Worm (Caenorhabditis elegans) whole organism, mixed stage, embryonic: ENCODE measurements around the gene pct-1.

Source experiments
- ceh-39 ChIP-seq: fragments of 150-350 bp; optimal IDR thresholded peaks from 2 replicates; lab custom pipeline; 2014; ENCODE audit warnings: missing biosample characterization, missing genetic modification characterization
- ceh-43 ChIP-seq: fragments of 200-800 bp; sonication (Bioruptor generic); optimal IDR thresholded peaks from 2 replicates; lab custom pipeline; 2018; ENCODE audit warnings: mild to moderate bottlenecking, missing genetic modification characterization, moderate library complexity, missing compliant biosample characterization
- ceh-83 ChIP-seq: fragments of 200-800 bp; sonication (Bioruptor generic); optimal IDR thresholded peaks from 2 replicates; lab custom pipeline; 2018; ENCODE audit warnings: mild to moderate bottlenecking, missing genetic modification characterization, missing compliant biosample characterization
- ces-1 ChIP-seq: fragments of 150-350 bp; optimal IDR thresholded peaks from 2 replicates; lab custom pipeline; 2014; ENCODE audit warnings: missing biosample characterization, missing genetic modification reagents, missing genetic modification characterization
- cnd-1 ChIP-seq: fragments of 200-800 bp; sonication (Bioruptor generic); optimal IDR thresholded peaks from 2 replicates; lab custom pipeline; 2018; ENCODE audit warnings: mild to moderate bottlenecking, missing genetic modification characterization, missing compliant biosample characterization
- drap-1 ChIP-seq: fragments of 200-800 bp; sonication (Bioruptor generic); optimal IDR thresholded peaks from 3 replicates; lab custom pipeline; 2018; ENCODE audit warnings: mild to moderate bottlenecking, missing genetic modification characterization, missing compliant biosample characterization
- elt-1 ChIP-seq: sonication (generic microtip); optimal IDR thresholded peaks from 2 replicates; lab custom pipeline; 2017; ENCODE audit warnings: missing genetic modification characterization, mild to moderate bottlenecking, missing compliant biosample characterization, antibody characterized with exemption, moderate library complexity, borderline replicate concordance; ENCODE audit not compliant: insufficient read depth
- elt-3 ChIP-seq: fragments of 150-350 bp; optimal IDR thresholded peaks from 2 replicates; lab custom pipeline; 2014; ENCODE audit warnings: missing biosample characterization, missing genetic modification characterization
- ham-2 ChIP-seq: fragments of 200-800 bp; sonication (Bioruptor generic); optimal IDR thresholded peaks from 2 replicates; lab custom pipeline; 2018; ENCODE audit warnings: mild to moderate bottlenecking, missing genetic modification characterization, missing compliant biosample characterization
- hlh-1 ChIP-seq: fragments of 150-350 bp; optimal IDR thresholded peaks from 2 replicates; lab custom pipeline; 2014; ENCODE audit warnings: missing biosample characterization, missing genetic modification reagents, missing genetic modification characterization
- lin-13 ChIP-seq: fragments of 150-350 bp; optimal IDR thresholded peaks from 2 replicates; lab custom pipeline; 2014; ENCODE audit warnings: missing biosample characterization, missing genetic modification characterization
- lin-32 ChIP-seq: fragments of 200-800 bp; sonication (Bioruptor generic); optimal IDR thresholded peaks from 2 replicates; lab custom pipeline; 2018; ENCODE audit warnings: mild to moderate bottlenecking, missing genetic modification characterization, missing compliant biosample characterization
- lsy-2 ChIP-seq: fragments of 150-350 bp; optimal IDR thresholded peaks from 2 replicates; lab custom pipeline; 2014; ENCODE audit warnings: missing biosample characterization, missing genetic modification characterization
- mab-5 ChIP-seq: fragments of 150-350 bp; optimal IDR thresholded peaks from 2 replicates; lab custom pipeline; 2014; ENCODE audit warnings: missing biosample characterization, missing genetic modification characterization
- mep-1 ChIP-seq: fragments of 150-350 bp; optimal IDR thresholded peaks from 2 replicates; lab custom pipeline; 2017; ENCODE audit warnings: missing biosample characterization, missing genetic modification reagents, missing genetic modification characterization, inconsistent platforms
- mls-2 ChIP-seq: sonication (generic microtip); optimal IDR thresholded peaks from 2 replicates; lab custom pipeline; 2016; ENCODE audit warnings: mild to moderate bottlenecking, missing genetic modification characterization, moderate library complexity, missing compliant biosample characterization
- nhr-12 ChIP-seq: fragments of 150-350 bp; optimal IDR thresholded peaks from 2 replicates; lab custom pipeline; 2014; ENCODE audit warnings: missing biosample characterization, missing genetic modification characterization
- nhr-2 ChIP-seq: fragments of 150-350 bp; optimal IDR thresholded peaks from 2 replicates; lab custom pipeline; 2014; ENCODE audit warnings: missing biosample characterization, missing genetic modification characterization
- nhr-237 ChIP-seq: fragments of 150-350 bp; optimal IDR thresholded peaks from 2 replicates; lab custom pipeline; 2014; ENCODE audit warnings: missing biosample characterization, missing genetic modification characterization
- nhr-76 ChIP-seq: sonication (generic microtip); optimal IDR thresholded peaks from 2 replicates; lab custom pipeline; 2017; ENCODE audit warnings: missing biosample characterization, missing genetic modification characterization
- pha-4 ChIP-seq: fragments of 150-350 bp; optimal IDR thresholded peaks from 2 replicates; lab custom pipeline; 2018; ENCODE audit warnings: missing biosample characterization, missing genetic modification reagents, missing genetic modification characterization
- tbx-8 ChIP-seq: fragments of 200-800 bp; sonication (Bioruptor generic); optimal IDR thresholded peaks from 2 replicates; lab custom pipeline; 2018; ENCODE audit warnings: mild to moderate bottlenecking, missing genetic modification characterization, moderate library complexity, missing compliant biosample characterization
- unc-120 ChIP-seq: sonication (generic microtip); optimal IDR thresholded peaks from 2 replicates; lab custom pipeline; 2017; ENCODE audit warnings: missing genetic modification characterization, missing compliant biosample characterization; ENCODE audit not compliant: poor library complexity, severe bottlenecking
- unc-39 ChIP-seq: fragments of 150-350 bp; optimal IDR thresholded peaks from 2 replicates; lab custom pipeline; 2014; ENCODE audit warnings: missing biosample characterization, missing genetic modification characterization
- unc-62 ChIP-seq: fragments of 150-350 bp; optimal IDR thresholded peaks from 2 replicates; lab custom pipeline; 2014; ENCODE audit warnings: missing biosample characterization, missing genetic modification reagents, missing genetic modification characterization
- zip-8 ChIP-seq: fragments of 150-350 bp; optimal IDR thresholded peaks from 2 replicates; lab custom pipeline; 2014; ENCODE audit warnings: missing biosample characterization, missing genetic modification characterization
- ztf-11 ChIP-seq: fragments of 150-350 bp; optimal IDR thresholded peaks from 2 replicates; lab custom pipeline; 2014; ENCODE audit warnings: missing biosample characterization, missing genetic modification characterization

The pct-1 gene

DNA sequence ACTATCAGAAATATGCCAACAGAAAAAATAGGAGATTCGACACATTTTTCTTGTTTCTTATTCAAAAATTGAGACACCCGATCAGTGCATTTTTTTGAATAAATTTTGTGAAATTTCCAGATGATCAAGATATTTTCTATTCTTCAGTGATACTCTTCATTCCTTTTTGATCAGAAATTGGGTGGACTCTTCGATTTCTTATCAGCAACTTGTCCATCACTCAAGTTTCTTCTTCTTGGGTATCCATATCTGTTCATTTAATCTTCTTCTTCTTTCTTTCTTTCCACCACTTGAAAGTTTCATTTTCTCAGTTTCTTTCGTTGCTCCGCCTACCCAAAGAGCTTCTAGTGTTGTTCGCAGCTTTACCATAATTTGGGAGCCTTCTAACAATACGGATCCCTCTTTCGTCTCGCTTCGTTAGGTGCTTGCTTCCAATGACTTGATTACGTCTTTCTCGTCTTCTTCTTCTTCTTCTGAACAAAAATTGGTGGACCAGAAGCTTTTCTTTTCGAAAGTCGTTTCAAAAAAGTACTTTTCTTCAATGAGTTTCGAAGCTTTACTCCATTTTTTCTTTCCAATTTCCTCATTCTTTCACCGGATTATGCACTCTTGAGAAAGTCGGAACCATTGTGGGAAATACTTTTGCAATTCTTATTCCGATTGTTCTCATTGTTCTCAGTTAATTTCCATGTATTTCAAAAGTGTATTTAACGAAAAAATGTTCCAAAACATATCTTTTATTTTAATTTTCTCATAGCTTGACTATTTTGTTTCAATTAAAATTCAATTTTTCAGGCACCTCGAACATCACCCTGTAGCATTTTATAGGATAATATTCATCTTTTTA, at the start of gene pct-1:
pct-1 (plus strand) TSS at position 797 of the 847 bp plus-strand sequence.
- TF ChIP-seq lsy-2 (tag; lab: Kevin White, UChicago), result no peak
- TF ChIP-seq ces-1 (GFP tag; lab: Kevin White, UChicago), result peak; percentile 69
- TF ChIP-seq, all 35 proteins: peak for 1

- TF ChIP-seq ces-1 (GFP tag; lab: Kevin White, UChicago), result no peak
- TF ChIP-seq zip-8 (tag; lab: Kevin White, UChicago), result no peak
- TF ChIP-seq ham-2 (GFP tag; lab: Kevin White, UChicago), result no peak
- TF ChIP-seq nhr-237, result no peak
- TF ChIP-seq lin-32, result no peak
- TF ChIP-seq cnd-1 (tag; lab: Kevin White, UChicago), result no peak
- TF ChIP-seq lin-13, result no peak
- TF ChIP-seq ztf-11 (tag; lab: Kevin White, UChicago), result no peak
- TF ChIP-seq elt-1 (tag; lab: Kevin White, UChicago), result no peak
- no peak for TF ChIP-seq unc-39 (tag; lab: Kevin White, UChicago)
- TF ChIP-seq mep-1, result no peak
- no peak for TF ChIP-seq mls-2 (tag; lab: Kevin White, UChicago)
- TF ChIP-seq ceh-43 (GFP tag; lab: Kevin White, UChicago), result no peak
Measured at ce11 chrIV:8126902-8127301, 49.4 kb upstream of the pct-1 start, which contains the start of gene ceph-41. Gene ceph-41 (plus strand): TSS chrIV:8127202.

DNA sequence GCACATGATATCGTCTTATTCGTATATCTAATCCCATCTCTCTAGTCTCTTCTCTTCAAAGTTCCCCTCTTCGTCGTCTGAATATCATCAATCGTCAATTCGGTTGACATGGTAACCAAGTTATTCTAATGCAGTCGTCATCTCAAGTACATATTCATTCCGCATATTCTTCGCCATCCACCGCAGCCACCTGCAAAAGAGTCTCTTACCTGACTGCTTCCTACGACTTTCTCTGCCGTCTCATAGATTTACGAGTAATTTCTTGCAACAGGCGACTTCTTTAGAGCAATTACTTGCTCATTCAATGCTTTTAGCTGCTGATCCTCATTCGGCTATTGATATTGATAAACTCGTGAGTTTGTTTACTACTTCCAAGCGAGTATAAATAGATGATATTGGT, 48.9 kb upstream of the pct-1 start:
- TF ChIP-seq mep-1 (no peak), hlh-1 (tag; lab: Kevin White, UChicago) (no peak), nhr-237 (no peak), elt-3 (tag; lab: Kevin White, UChicago) (no peak), zip-8 (tag; lab: Kevin White, UChicago) (no peak), tbx-8 (GFP tag; lab: Kevin White, UChicago) (no peak), ham-2 (GFP tag; lab: Kevin White, UChicago) (no peak), pha-4 (tag; lab: Kevin White, UChicago) (no peak)

DNA sequence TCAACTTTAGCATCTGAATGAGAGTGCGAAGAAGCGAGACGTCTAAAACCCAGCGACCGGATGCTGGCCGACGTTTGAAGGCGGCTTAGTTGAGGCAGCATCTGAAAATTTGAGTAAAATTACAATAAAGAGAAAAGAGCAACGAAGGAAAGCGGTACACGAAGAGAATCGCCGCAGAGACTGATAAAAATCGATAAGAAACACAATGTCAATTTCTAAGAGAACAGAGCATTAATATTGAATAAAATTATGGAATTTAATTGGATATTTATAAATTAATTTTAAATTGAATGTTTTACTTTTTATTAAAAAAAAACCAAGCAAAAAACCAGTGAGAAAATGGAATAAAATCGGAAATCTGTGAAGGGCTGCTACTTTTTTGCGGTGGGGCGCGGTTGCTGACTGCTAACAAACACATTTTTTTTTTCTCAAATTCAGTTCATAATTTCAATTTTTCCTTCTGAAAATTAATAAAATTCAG, 46.1 kb upstream of the pct-1 start, which contains the start of the genes ndub-11 and moc-3:
ndub-11 (minus strand) TSS at position 101 of the 481 bp plus-strand sequence.
moc-3 (plus strand) TSS at position 431 of the 481 bp plus-strand sequence.
- TF ChIP-seq unc-62 (GFP tag; lab: Kevin White, UChicago), result no peak
- no peak for TF ChIP-seq elt-3 (tag; lab: Kevin White, UChicago)
- TF ChIP-seq nhr-12 (tag; lab: Kevin White, UChicago), result no peak
- no peak for TF ChIP-seq hlh-1 (tag; lab: Kevin White, UChicago)
- TF ChIP-seq ceh-83 (GFP tag; lab: Kevin White, UChicago), result no peak
- no peak for TF ChIP-seq ham-2 (GFP tag; lab: Kevin White, UChicago)
- no peak for TF ChIP-seq lin-13
- no peak for TF ChIP-seq mab-5 (tag; lab: Kevin White, UChicago)

ce11 chrIV:8133536-8133935, 42.7 kb upstream of the pct-1 start, which contains the start of gene sph-1:
Gene sph-1 (minus strand): TSS chrIV:8133558.
- TF ChIP-seq nhr-2 (tag; lab: Kevin White, UChicago) (no peak), pha-4 (tag; lab: Kevin White, UChicago) (peak; percentile 70), drap-1 (GFP tag; lab: Kevin White, UChicago) (no peak)
- TF ChIP-seq, all 35 proteins: peak for 1

DNA sequence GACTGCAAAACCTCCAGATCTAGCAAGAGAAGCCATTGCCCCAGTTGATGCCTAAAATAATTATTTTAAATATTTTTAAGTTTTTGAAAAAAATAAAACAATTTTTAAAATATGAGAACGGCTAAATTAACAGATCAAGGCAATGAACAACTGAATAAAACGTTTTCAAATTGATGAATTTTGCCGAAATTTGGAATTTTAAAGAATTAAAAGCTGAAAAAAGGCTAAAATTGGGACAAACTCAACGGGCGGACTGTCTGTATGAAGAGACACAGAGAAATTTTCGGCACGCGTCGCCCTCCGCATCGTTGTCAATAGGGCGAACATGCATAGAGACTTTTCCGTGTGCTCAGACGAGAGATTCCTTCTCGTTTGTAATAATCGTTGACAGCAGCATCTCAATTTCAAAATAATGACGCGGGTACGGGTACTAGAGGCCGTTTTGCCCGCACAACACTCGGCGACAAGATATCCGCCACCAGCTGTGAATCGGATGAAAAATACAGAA, 40.2 kb upstream of the pct-1 start, which contains the start of the genes isp-1 and islo-1:
isp-1 (minus strand) TSS at position 51 of the 508 bp plus-strand sequence.
islo-1 (plus strand) TSS at position 385 of the 508 bp plus-strand sequence.
- TF ChIP-seq ceh-83 (GFP tag; lab: Kevin White, UChicago) (no peak), unc-120 (tag; lab: Kevin White, UChicago) (peak; percentile 42), pha-4 (tag; lab: Kevin White, UChicago) (peak; percentile 73), nhr-76 (tag; lab: Kevin White, UChicago) (no peak), hlh-1 (tag; lab: Kevin White, UChicago) (peak; percentile 47), cnd-1 (tag; lab: Kevin White, UChicago) (peak; percentile 28), ceh-39 (tag; lab: Kevin White, UChicago) (peak; percentile 37), lin-13 (peak; percentile 18), unc-62 (GFP tag; lab: Kevin White, UChicago) (peak; percentile 38), zip-8 (tag; lab: Kevin White, UChicago) (no peak), mep-1 (peak; percentile 77), lsy-2 (tag; lab: Kevin White, UChicago) (peak; percentile 42), ces-1 (GFP tag; lab: Kevin White, UChicago) (peak; percentile 11)
